Worm (Caenorhabditis elegans) whole organism, young adult: ENCODE results near the gene T23G5.2.

ENCODE experiments used
- B0261.1 ChIP-seq: sonication (generic microtip); optimal IDR thresholded peaks from 2 replicates; lab custom pipeline; 2016; ENCODE audit warnings: mild to moderate bottlenecking, missing genetic modification characterization, moderate library complexity, missing compliant biosample characterization
- F10E7.11 ChIP-seq: sonication (generic microtip); optimal IDR thresholded peaks from 2 replicates; lab custom pipeline; 2017; ENCODE audit warnings: mild to moderate bottlenecking, missing genetic modification characterization, moderate library complexity, missing compliant biosample characterization
- F39B2.1 ChIP-seq: fragments of 200-800 bp; sonication (Bioruptor generic); IDR thresholded peaks from 2 replicates; pipeline ENCODE4 v1.3.6; 2022; ENCODE audit warnings: missing genetic modification reagents, missing genetic modification characterization, missing compliant biosample characterization
- Y53G8AR.9 ChIP-seq: fragments of 200-800 bp; sonication (Bioruptor generic); conservative IDR thresholded peaks from 2 replicates; pipeline ENCODE4 v1.3.6; 2022; ENCODE audit warnings: missing genetic modification reagents, missing genetic modification characterization, missing compliant biosample characterization
- Y95B8A.8 ChIP-seq: fragments of 200-800 bp; sonication (Bioruptor generic); IDR thresholded peaks from 2 replicates; pipeline ENCODE4 v1.3.6; 2022; ENCODE audit warnings: missing genetic modification reagents, missing genetic modification characterization, missing compliant biosample characterization
- aptf-3 ChIP-seq: fragments of 200-800 bp; sonication (Bioruptor generic); IDR thresholded peaks from 2 replicates; pipeline ENCODE4 v1.3.6; 2022; ENCODE audit warnings: missing genetic modification characterization, missing compliant biosample characterization
- bed-1 ChIP-seq: fragments of 200-800 bp; sonication (Bioruptor generic); IDR thresholded peaks from 2 replicates; pipeline ENCODE4 v1.3.6; 2022; ENCODE audit warnings: missing genetic modification reagents, missing genetic modification characterization, missing compliant biosample characterization
- ceh-58 ChIP-seq: fragments of 200-800 bp; sonication (Bioruptor generic); IDR thresholded peaks from 2 replicates; pipeline ENCODE4 v1.3.6; 2022; ENCODE audit warnings: missing genetic modification characterization, missing compliant biosample characterization
- dpff-1 ChIP-seq: sonication (generic microtip); optimal IDR thresholded peaks from 2 replicates; lab custom pipeline; 2017; ENCODE audit warnings: mild to moderate bottlenecking, missing genetic modification characterization, missing compliant biosample characterization
- dpl-1 ChIP-seq: fragments of 150-350 bp; optimal IDR thresholded peaks from 2 replicates; lab custom pipeline; 2014; ENCODE audit warnings: missing biosample characterization, missing genetic modification reagents, missing genetic modification characterization
- efl-1 ChIP-seq: fragments of 150-350 bp; optimal IDR thresholded peaks from 2 replicates; lab custom pipeline; 2014; ENCODE audit warnings: missing biosample characterization, missing genetic modification reagents, missing genetic modification characterization
- lin-40 ChIP-seq: sonication (generic microtip); optimal IDR thresholded peaks from 2 replicates; lab custom pipeline; 2016; ENCODE audit warnings: missing genetic modification characterization, mild to moderate bottlenecking, missing compliant biosample characterization, missing genotype, missing genetic modification reagents
- lir-1 ChIP-seq: fragments of 200-800 bp; sonication (Bioruptor generic); conservative IDR thresholded peaks from 2 replicates; pipeline ENCODE4 v1.3.6; 2022; ENCODE audit warnings: missing genetic modification reagents, missing genetic modification characterization, missing compliant biosample characterization
- mcd-1 ChIP-seq: fragments of 200-800 bp; sonication (Bioruptor generic); IDR thresholded peaks from 2 replicates; pipeline ENCODE4 v1.3.6; 2022; ENCODE audit warnings: missing genetic modification reagents, missing genetic modification characterization, missing compliant biosample characterization
- mel-28 ChIP-seq: sonication (generic microtip); optimal IDR thresholded peaks from 2 replicates; lab custom pipeline; 2016; ENCODE audit warnings: borderline replicate concordance, mild to moderate bottlenecking, missing genetic modification characterization, missing compliant biosample characterization
- nhr-179 ChIP-seq: sonication (generic microtip); optimal IDR thresholded peaks from 2 replicates; lab custom pipeline; 2016; ENCODE audit warnings: mild to moderate bottlenecking, missing genetic modification characterization, missing compliant biosample characterization
- nhr-90 ChIP-seq: sonication (generic microtip); optimal IDR thresholded peaks from 2 replicates; lab custom pipeline; 2016; ENCODE audit warnings: missing genotype, mild to moderate bottlenecking, missing genetic modification characterization, missing compliant biosample characterization
- xnd-1 ChIP-seq: sonication (generic microtip); optimal IDR thresholded peaks from 2 replicates; lab custom pipeline; 2016; ENCODE audit warnings: missing genotype, missing genetic modification reagents, missing genetic modification characterization, missing compliant biosample characterization
- ztf-6 ChIP-seq: fragments of 200-800 bp; sonication (Bioruptor generic); IDR thresholded peaks from 2 replicates; pipeline ENCODE4 v1.3.6; 2022; ENCODE audit warnings: missing genetic modification reagents, missing genetic modification characterization, missing compliant biosample characterization

T23G5.2 gene

DNA sequence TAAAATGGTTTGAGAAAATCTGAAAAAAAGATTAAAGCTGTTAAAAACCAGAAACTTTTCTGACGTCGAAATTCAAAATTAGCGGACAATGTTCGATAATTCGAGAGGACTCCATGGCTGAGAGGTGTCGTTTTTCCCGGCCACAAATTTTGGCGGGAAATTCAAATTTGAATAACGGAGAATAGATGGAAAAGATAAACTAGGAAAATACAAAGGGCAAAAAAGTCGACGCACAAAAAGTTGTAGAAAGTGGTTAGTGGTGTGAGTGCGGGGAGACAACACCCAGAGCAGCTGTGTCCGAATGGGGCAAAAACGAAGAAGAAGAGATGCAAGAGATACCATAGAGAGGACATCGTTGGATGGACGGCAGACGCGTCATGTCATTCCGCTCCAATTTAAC lies 45.0 kb downstream of the T23G5.2 start, which contains the start of gene cls-3:
TSS of gene cls-3 (minus strand) at position 19 of the 400 bp plus-strand sequence.
- TF ChIP-seq mcd-1 (GFP tag; lab: Robert Waterston, UW) (peak; percentile 24; the same call in 1 of the 2 replicates), efl-1 (GFP tag; lab: Kevin White, UChicago) (peak; percentile 68), aptf-3 (GFP tag; lab: Robert Waterston, UW) (no peak), dpl-1 (GFP tag; lab: Kevin White, UChicago) (peak; percentile 64)

DNA sequence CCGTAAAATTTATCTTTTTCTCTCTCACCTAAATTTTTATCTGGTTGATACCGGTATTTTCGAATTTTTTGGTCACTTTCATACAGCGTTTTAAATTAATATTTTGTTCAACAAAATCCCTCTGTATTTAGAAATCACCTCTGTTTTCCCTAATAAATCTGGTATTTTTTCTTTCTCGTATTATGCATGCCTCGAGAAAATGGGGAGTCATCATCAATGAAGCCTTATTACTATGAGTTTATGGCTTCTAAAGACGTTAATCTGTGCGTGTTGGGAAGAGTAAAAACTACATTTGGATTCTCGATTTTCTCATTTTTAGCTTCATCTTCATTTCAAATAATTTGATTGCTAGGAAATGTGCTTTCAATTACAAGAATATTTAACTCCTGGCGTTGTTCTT lies 50.4 kb downstream of the T23G5.2 start, which contains the start of gene ZC84.7:
TSS of gene ZC84.7 (plus strand) at position 301 of the 400 bp plus-strand sequence.
- TF ChIP-seq ceh-58 (GFP tag; lab: Robert Waterston, UW) (no peak), lir-1 (GFP tag; lab: Robert Waterston, UW) (no peak), bed-1 (GFP tag; lab: Robert Waterston, UW) (no peak), dpff-1 (tag; lab: Kevin White, UChicago) (no peak), nhr-179 (tag; lab: Kevin White, UChicago) (no peak), mel-28 (tag; lab: Kevin White, UChicago) (no peak), Y53G8AR.9 (GFP tag; lab: Robert Waterston, UW) (no peak), nhr-90 (tag; lab: Kevin White, UChicago) (no peak), B0261.1 (no peak), F39B2.1 (GFP tag; lab: Robert Waterston, UW) (no peak), Y95B8A.8 (GFP tag; lab: Robert Waterston, UW) (no peak), lin-40 (tag; lab: Kevin White, UChicago) (no peak), xnd-1 (tag; lab: Kevin White, UChicago) (no peak), ztf-6 (no peak), F10E7.11 (no peak)
